Worm (Caenorhabditis elegans) whole organism, L4 larva: ENCODE measurements around the gene str-84.

Experiments used
- D1046.2 ChIP-seq: fragments of 200-800 bp; sonication (Bioruptor generic); IDR thresholded peaks from 2 replicates; pipeline ENCODE4 v1.3.6; 2022; ENCODE audit warnings: missing genetic modification characterization, missing compliant biosample characterization
- F10B5.3 ChIP-seq: sonication (generic microtip); optimal IDR thresholded peaks from 2 replicates; lab custom pipeline; 2016; ENCODE audit warnings: mild to moderate bottlenecking, missing genetic modification characterization, missing compliant biosample characterization
- Y5F2A.4 ChIP-seq: fragments of 200-800 bp; sonication (Bioruptor generic); optimal IDR thresholded peaks from 2 replicates; lab custom pipeline; 2018; ENCODE audit warnings: mild to moderate bottlenecking, missing genetic modification characterization, missing compliant biosample characterization
- aha-1 ChIP-seq: fragments of 150-350 bp; peaks from one replicate; lab custom pipeline; 2014; ENCODE audit warnings: missing biosample characterization, missing genetic modification characterization
- arid-1 ChIP-seq: fragments of 200-800 bp; sonication (Bioruptor generic); conservative IDR thresholded peaks from 2 replicates; pipeline ENCODE4 v1.3.6; 2022; ENCODE audit warnings: missing genetic modification reagents, missing genetic modification characterization, missing compliant biosample characterization
- attf-4 ChIP-seq: sonication (generic microtip); optimal IDR thresholded peaks from 3 replicates; lab custom pipeline; 2017; ENCODE audit warnings: missing biosample characterization, missing genetic modification characterization
- ceh-32 ChIP-seq: sonication (generic microtip); optimal IDR thresholded peaks from 2 replicates; lab custom pipeline; 2016; ENCODE audit warnings: mild to moderate bottlenecking, missing genetic modification characterization, missing compliant biosample characterization; ENCODE audit not compliant: poor library complexity
- ceh-82 ChIP-seq: sonication (generic microtip); optimal IDR thresholded peaks from 2 replicates; lab custom pipeline; 2017; ENCODE audit warnings: missing biosample characterization, missing genetic modification characterization
- cey-2 ChIP-seq: sonication (generic microtip); optimal IDR thresholded peaks from 3 replicates; lab custom pipeline; 2017; ENCODE audit warnings: missing genetic modification characterization, mild to moderate bottlenecking, missing compliant biosample characterization, antibody characterized with exemption, borderline replicate concordance; ENCODE audit not compliant: insufficient read depth
- ctbp-1 ChIP-seq: fragments of 200-800 bp; sonication (Bioruptor generic); IDR thresholded peaks from 2 replicates; pipeline ENCODE4 v1.3.6; 2022; ENCODE audit warnings: missing genetic modification reagents, missing genetic modification characterization, missing compliant biosample characterization
- daf-8 ChIP-seq: fragments of 200-800 bp; sonication (Bioruptor generic); IDR thresholded peaks from 2 replicates; pipeline ENCODE4 v1.3.6; 2022; ENCODE audit warnings: missing genetic modification characterization, missing compliant biosample characterization
- dmd-6 ChIP-seq: fragments of 200-800 bp; sonication (Bioruptor generic); IDR thresholded peaks from 2 replicates; pipeline ENCODE4 v1.3.6; 2022; ENCODE audit warnings: missing genetic modification reagents, missing genetic modification characterization, missing compliant biosample characterization
- dmd-9 ChIP-seq: fragments of 200-800 bp; sonication (Bioruptor generic); IDR thresholded peaks from 2 replicates; pipeline ENCODE4 v1.3.6; 2022; ENCODE audit warnings: missing genetic modification reagents, missing genetic modification characterization, missing compliant biosample characterization
- dpl-1 ChIP-seq: fragments of 150-350 bp; optimal IDR thresholded peaks from 2 replicates; lab custom pipeline; 2014; ENCODE audit warnings: missing biosample characterization, missing genetic modification reagents, missing genetic modification characterization
- egl-43 ChIP-seq: fragments of 200-800 bp; sonication (Bioruptor generic); IDR thresholded peaks from 2 replicates; pipeline ENCODE4 v1.3.6; 2022; ENCODE audit warnings: missing genetic modification reagents, missing genetic modification characterization, missing compliant biosample characterization
- fkh-10 ChIP-seq: fragments of 150-350 bp; optimal IDR thresholded peaks from 2 replicates; lab custom pipeline; 2014; ENCODE audit warnings: missing biosample characterization, missing genetic modification reagents, missing genetic modification characterization
- gei-8 ChIP-seq: fragments of 200-800 bp; sonication (Bioruptor generic); optimal IDR thresholded peaks from 2 replicates; lab custom pipeline; 2018; ENCODE audit warnings: mild to moderate bottlenecking, missing genetic modification characterization, missing compliant biosample characterization
- hif-1 ChIP-seq, 2 experiments: sonication (generic microtip); optimal IDR thresholded peaks; 2 replicates each; lab custom pipeline; 2016 to 2017; ENCODE audit warnings: missing compliant biosample characterization in 2 of 2, missing genetic modification characterization in 2 of 2, missing genetic modification reagents in 2 of 2, missing genotype in 2 of 2, mild to moderate bottlenecking in 1 of 2
- hlh-11 ChIP-seq: fragments of 200-800 bp; sonication (Bioruptor generic); optimal IDR thresholded peaks from 2 replicates; lab custom pipeline; 2018; ENCODE audit warnings: mild to moderate bottlenecking, missing genetic modification characterization, missing compliant biosample characterization
- hmg-1.1 ChIP-seq: fragments of 200-800 bp; sonication (Bioruptor generic); IDR thresholded peaks from 2 replicates; pipeline ENCODE4 v1.3.6; 2022; ENCODE audit warnings: missing genetic modification reagents, missing genetic modification characterization, missing compliant biosample characterization
- jun-1 ChIP-seq: fragments of 150-350 bp; optimal IDR thresholded peaks from 2 replicates; lab custom pipeline; 2014; ENCODE audit warnings: missing biosample characterization, missing genetic modification reagents, missing genetic modification characterization
- lin-1 ChIP-seq: fragments of 200-800 bp; sonication (Bioruptor generic); IDR thresholded peaks from 2 replicates; pipeline ENCODE4 v1.3.6; 2022; ENCODE audit warnings: missing genetic modification reagents, missing genetic modification characterization, missing compliant biosample characterization
- lin-15B ChIP-seq: fragments of 150-350 bp; sonication (generic microtip); optimal IDR thresholded peaks from 3 replicates; lab custom pipeline; 2014; ENCODE audit warnings: missing biosample characterization, missing genetic modification characterization
- lin-39 ChIP-seq: fragments of 150-350 bp; optimal IDR thresholded peaks from 2 replicates; lab custom pipeline; 2014; ENCODE audit warnings: missing biosample characterization, missing genetic modification reagents, missing genetic modification characterization
- lir-3 ChIP-seq: sonication (generic microtip); optimal IDR thresholded peaks from 2 replicates; lab custom pipeline; 2016; ENCODE audit warnings: mild to moderate bottlenecking, missing genetic modification characterization, missing compliant biosample characterization
- lsy-2 ChIP-seq, 2 experiments: fragments of 150-350 bp in 1 of 2; sonication (generic microtip) in 1 of 2; optimal IDR thresholded peaks; 2 replicates each; lab custom pipeline; 2014 to 2017; ENCODE audit warnings: missing biosample characterization in 2 of 2, missing genetic modification characterization in 2 of 2
- madf-5 ChIP-seq, 2 experiments: fragments of 200-800 bp; sonication (Bioruptor generic); IDR thresholded peaks; 2 replicates each; pipeline ENCODE4 v1.3.6; 2022; ENCODE audit warnings: missing compliant biosample characterization in 2 of 2, missing genetic modification characterization in 2 of 2
- madf-9 ChIP-seq: fragments of 200-800 bp; sonication (Bioruptor generic); conservative IDR thresholded peaks from 2 replicates; pipeline ENCODE4 v1.3.6; 2022; ENCODE audit warnings: missing genetic modification reagents, missing genetic modification characterization, missing compliant biosample characterization
- mdl-1 ChIP-seq, 2 experiments: fragments of 150-350 bp in 1 of 2; sonication (generic microtip) in 1 of 2; optimal IDR thresholded peaks; 2 replicates each; lab custom pipeline; 2014 to 2017; ENCODE audit warnings: missing biosample characterization in 2 of 2, missing genetic modification characterization in 2 of 2
- mdt-29 ChIP-seq: fragments of 200-800 bp; sonication (Bioruptor generic); IDR thresholded peaks from 2 replicates; pipeline ENCODE4 v1.3.6; 2022; ENCODE audit warnings: missing genetic modification reagents, missing genetic modification characterization, missing compliant biosample characterization
- mxl-3 ChIP-seq: fragments of 200-800 bp; sonication (Bioruptor generic); optimal IDR thresholded peaks from 2 replicates; lab custom pipeline; 2018; ENCODE audit warnings: mild to moderate bottlenecking, missing genetic modification characterization, missing compliant biosample characterization
- nhr-10 ChIP-seq: fragments of 150-350 bp; optimal IDR thresholded peaks from 2 replicates; lab custom pipeline; 2014; ENCODE audit warnings: missing biosample characterization, missing genetic modification characterization
- nhr-102 ChIP-seq: sonication (generic microtip); optimal IDR thresholded peaks from 2 replicates; lab custom pipeline; 2016; ENCODE audit warnings: mild to moderate bottlenecking, missing genetic modification characterization, moderate library complexity, missing compliant biosample characterization
- nhr-11 ChIP-seq: fragments of 150-350 bp; optimal IDR thresholded peaks from 2 replicates; lab custom pipeline; 2014; ENCODE audit warnings: missing biosample characterization, missing genetic modification characterization
- nhr-111 ChIP-seq: fragments of 200-800 bp; sonication (Bioruptor generic); optimal IDR thresholded peaks from 2 replicates; lab custom pipeline; 2018; ENCODE audit warnings: mild to moderate bottlenecking, missing genetic modification characterization, missing compliant biosample characterization
- nhr-25 ChIP-seq: sonication (generic microtip); optimal IDR thresholded peaks from 2 replicates; lab custom pipeline; 2017; ENCODE audit warnings: missing genetic modification characterization, mild to moderate bottlenecking, missing compliant biosample characterization, antibody characterized with exemption, moderate library complexity, borderline replicate concordance; ENCODE audit not compliant: insufficient read depth
- nhr-28 ChIP-seq: fragments of 150-350 bp; optimal IDR thresholded peaks from 2 replicates; lab custom pipeline; 2014; ENCODE audit warnings: missing biosample characterization, missing genetic modification characterization
- nhr-42 ChIP-seq: fragments of 200-800 bp; sonication (Bioruptor generic); IDR thresholded peaks from 2 replicates; pipeline ENCODE4 v1.3.6; 2022; ENCODE audit warnings: missing genetic modification characterization, missing compliant biosample characterization
- nhr-6 ChIP-seq: fragments of 150-350 bp; optimal IDR thresholded peaks from 2 replicates; lab custom pipeline; 2014; ENCODE audit warnings: missing biosample characterization, missing genetic modification characterization
- php-3 ChIP-seq: fragments of 200-800 bp; sonication (Bioruptor generic); IDR thresholded peaks from 2 replicates; pipeline ENCODE4 v1.3.6; 2022; ENCODE audit warnings: missing genetic modification reagents, missing genetic modification characterization, missing compliant biosample characterization
- set-16 ChIP-seq: fragments of 200-800 bp; sonication (Bioruptor generic); IDR thresholded peaks from 2 replicates; pipeline ENCODE4 v1.3.6; 2022; ENCODE audit warnings: missing genetic modification reagents, missing genetic modification characterization, missing compliant biosample characterization
- skn-1 ChIP-seq: fragments of 150-350 bp; optimal IDR thresholded peaks from 2 replicates; lab custom pipeline; 2014; ENCODE audit warnings: missing biosample characterization, missing genetic modification characterization
- snpc-4 ChIP-seq: fragments of 150-350 bp; optimal IDR thresholded peaks from 2 replicates; lab custom pipeline; 2014; ENCODE audit warnings: missing biosample characterization, missing genetic modification characterization
- spr-3 ChIP-seq: fragments of 200-800 bp; sonication (Bioruptor generic); optimal IDR thresholded peaks from 2 replicates; lab custom pipeline; 2018; ENCODE audit warnings: mild to moderate bottlenecking, missing genetic modification characterization, missing compliant biosample characterization
- tag-97 ChIP-seq: fragments of 200-800 bp; sonication (Bioruptor generic); IDR thresholded peaks from 2 replicates; pipeline ENCODE4 v1.3.6; 2022; ENCODE audit warnings: missing genetic modification characterization, missing compliant biosample characterization
- tra-1 ChIP-seq: fragments of 200-800 bp; sonication (Bioruptor generic); IDR thresholded peaks from 2 replicates; pipeline ENCODE4 v1.3.6; 2022; ENCODE audit warnings: missing genetic modification reagents, missing genetic modification characterization, missing compliant biosample characterization
- unc-130 ChIP-seq: sonication (generic microtip); optimal IDR thresholded peaks from 2 replicates; lab custom pipeline; 2016; ENCODE audit warnings: missing genetic modification reagents, missing genetic modification characterization, missing compliant biosample characterization
- unc-39 ChIP-seq: sonication (generic microtip); optimal IDR thresholded peaks from 2 replicates; lab custom pipeline; 2017; ENCODE audit warnings: missing biosample characterization, missing genetic modification characterization
- zfp-2 ChIP-seq: sonication (generic microtip); optimal IDR thresholded peaks from 2 replicates; lab custom pipeline; 2016; ENCODE audit warnings: mild to moderate bottlenecking, missing genetic modification characterization, missing compliant biosample characterization
- zfp-3 ChIP-seq: fragments of 200-800 bp; sonication (Bioruptor generic); conservative IDR thresholded peaks from 2 replicates; pipeline ENCODE4 v1.3.6; 2022; ENCODE audit warnings: missing genetic modification reagents, missing genetic modification characterization, missing compliant biosample characterization
- ztf-7 ChIP-seq: fragments of 150-350 bp; optimal IDR thresholded peaks from 2 replicates; lab custom pipeline; 2014; ENCODE audit warnings: missing biosample characterization, missing genetic modification characterization

str-84 gene

DNA sequence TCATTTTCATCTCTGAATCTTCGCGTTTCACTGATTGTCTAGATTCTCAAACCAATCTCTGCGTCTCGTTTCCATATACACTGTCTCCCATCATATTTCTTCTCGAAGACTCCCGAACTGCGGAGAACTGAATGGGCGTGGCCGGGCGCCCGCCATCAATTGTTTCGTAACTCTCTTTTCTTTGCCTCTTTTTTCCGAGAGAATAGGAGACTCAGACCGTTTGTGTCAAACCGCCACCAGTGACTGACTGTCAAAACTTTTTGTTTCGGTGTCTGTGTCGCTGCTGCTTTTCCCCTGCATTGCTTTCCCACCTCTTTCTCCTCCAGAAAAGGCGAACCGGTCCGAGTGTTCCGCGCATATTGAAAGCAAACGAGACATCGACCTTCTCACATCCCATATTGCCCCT lies 44.6 kb downstream of the str-84 start, which contains the start of gene unc-23 (continued):
- TF ChIP-seq nhr-28 (tag; lab: Kevin White, UChicago) = peak; percentile 85
- peak; percentile 74 for TF ChIP-seq hmg-1.1 (GFP tag; lab: Robert Waterston, UW)
- 0 out of 2 replicates have a peak, but pooled peaks have one; percentile 15 for TF ChIP-seq dmd-9
- peak in 1 of 2 experiments; percentile 64 for TF ChIP-seq hif-1 (tag; optimal IDR thresholded peaks at IDR 0.05; lab: Kevin White, UChicago)
- TF ChIP-seq F10B5.3 = no peak
- TF ChIP-seq nhr-11 = peak; percentile 88
- peak; percentile 88 for TF ChIP-seq nhr-25 (tag; lab: Kevin White, UChicago)
- TF ChIP-seq lin-39 (tag; lab: Kevin White, UChicago) = no peak
- TF ChIP-seq nhr-10 (tag; lab: Kevin White, UChicago) = peak; percentile 77
- TF ChIP-seq mxl-3 (GFP tag; lab: Kevin White, UChicago) = peak; percentile 54
- peak; percentile 93 for TF ChIP-seq zfp-3
- TF ChIP-seq arid-1 (GFP tag; lab: Robert Waterston, UW) = peak; percentile 45; the same call in 1 of the 2 replicates
- TF ChIP-seq gei-8 (GFP tag; lab: Kevin White, UChicago) = peak; percentile 50
- TF ChIP-seq set-16 (GFP tag; lab: Robert Waterston, UW) = peak; percentile 77; the same call in 1 of the 2 replicates
- peak; percentile 69 for TF ChIP-seq ctbp-1
- TF ChIP-seq daf-8 = no peak
- TF ChIP-seq lsy-2 (tag; optimal IDR thresholded peaks at IDR 0.05; lab: Kevin White, UChicago) = peak in 1 of 2 experiments; percentile 71
- peak; percentile 49 for TF ChIP-seq dpl-1 (GFP tag; lab: Kevin White, UChicago)
- no peak for TF ChIP-seq tag-97
- no peak for TF ChIP-seq unc-39 (tag; lab: Kevin White, UChicago)
- TF ChIP-seq mdt-29 (GFP tag; lab: Robert Waterston, UW) = peak; percentile 99
- TF ChIP-seq spr-3 (GFP tag; lab: Kevin White, UChicago) = peak; percentile 76
- TF ChIP-seq hlh-11 (tag; lab: Kevin White, UChicago) = peak; percentile 97
- TF ChIP-seq php-3 (GFP tag; lab: Robert Waterston, UW) = peak; percentile 90
- TF ChIP-seq nhr-111 (GFP tag; lab: Kevin White, UChicago) = no peak
- no peak for TF ChIP-seq lir-3 (tag; lab: Kevin White, UChicago)
- peak; percentile 86 for TF ChIP-seq aha-1
- peak; percentile 93 for TF ChIP-seq lin-1
- 0 out of 4 replicates have a peak, but pooled peaks of 1 of the 2 experiments have one; percentile 65 for TF ChIP-seq madf-5 (GFP tag; IDR thresholded peaks at IDR 0.05; lab: Robert Waterston, UW)
- no peak for TF ChIP-seq attf-4 (tag; lab: Kevin White, UChicago)
- no peak for TF ChIP-seq skn-1
- peak; percentile 4 for TF ChIP-seq nhr-6 (tag; lab: Kevin White, UChicago)
- peak; percentile 86 for TF ChIP-seq tra-1
- no peak for TF ChIP-seq zfp-2 (tag; lab: Kevin White, UChicago)
- TF ChIP-seq nhr-102 (tag; lab: Kevin White, UChicago) = peak; percentile 83
- no peak for TF ChIP-seq ceh-32 (tag; lab: Kevin White, UChicago)
- no peak for TF ChIP-seq D1046.2 (GFP tag; lab: Robert Waterston, UW)
- peak; percentile 94 for TF ChIP-seq dmd-6
- peak; percentile 48 for TF ChIP-seq ztf-7 (tag; lab: Kevin White, UChicago)
- TF ChIP-seq jun-1 = peak; percentile 76
- TF ChIP-seq nhr-42 (GFP tag; lab: Robert Waterston, UW) = peak; percentile 77; the same call in 1 of the 2 replicates
- no peak for TF ChIP-seq egl-43 (GFP tag; lab: Robert Waterston, UW)
- TF ChIP-seq lin-15B (tag; lab: Kevin White, UChicago) = no peak
- TF ChIP-seq fkh-10 (GFP tag; lab: Kevin White, UChicago) = no peak
- TF ChIP-seq cey-2 (tag; lab: Kevin White, UChicago) = peak; percentile 77
- TF ChIP-seq Y5F2A.4 (GFP tag; lab: Kevin White, UChicago) = no peak
- peak; percentile 81 for TF ChIP-seq madf-9 (GFP tag; lab: Robert Waterston, UW)
- TF ChIP-seq unc-130 (GFP tag; lab: Kevin White, UChicago) = no peak
- no peak for TF ChIP-seq ceh-82 (tag; lab: Kevin White, UChicago)
- TF ChIP-seq mdl-1 (tag; optimal IDR thresholded peaks at IDR 0.05; lab: Kevin White, UChicago) = peak in 1 of 2 experiments; percentile 80
- no peak for TF ChIP-seq snpc-4 (tag; lab: Kevin White, UChicago)
